Worm (Caenorhabditis elegans): ENCODE measurements around the gene hlh-11.

DNA sequence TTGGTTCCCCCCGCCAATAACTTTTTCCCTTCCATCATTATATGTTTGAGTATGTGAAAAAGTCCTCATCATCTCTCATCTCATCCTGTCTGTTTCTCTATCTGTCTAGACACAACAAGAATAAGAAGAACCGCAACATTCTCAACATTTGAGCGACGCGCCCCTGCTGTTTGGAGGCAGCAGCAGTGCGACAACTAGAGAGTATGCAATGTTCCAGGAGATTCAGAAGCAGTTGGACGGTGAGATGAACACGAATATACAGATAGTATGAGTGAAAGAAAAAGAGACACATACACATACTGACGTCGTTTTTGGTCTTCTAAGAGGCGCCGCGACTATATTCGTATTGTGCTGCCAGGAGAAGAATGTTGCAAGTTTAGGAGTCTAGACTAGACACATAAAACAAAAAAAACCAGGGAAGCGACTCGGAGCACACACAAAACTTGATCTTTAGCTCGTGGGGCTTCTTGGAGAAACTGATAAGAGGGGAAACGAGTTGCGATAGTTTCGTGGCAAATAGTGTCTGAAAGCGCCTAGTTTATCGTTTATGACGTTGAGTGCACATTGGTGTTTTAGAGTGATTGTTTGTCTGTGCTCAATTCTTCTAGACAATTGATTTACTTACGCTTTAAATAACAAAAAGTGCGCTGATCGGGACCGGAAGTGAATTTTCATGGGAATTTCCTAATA, 46.1 kb downstream of the hlh-11 start:
- TF ChIP-seq nfya-1 (tag; optimal IDR thresholded peaks at IDR 0.05): peak; percentile 19
- TF ChIP-seq hlh-15 (tag; optimal IDR thresholded peaks at IDR 0.05): no peak
- TF ChIP-seq ref-2 (tag; optimal IDR thresholded peaks at IDR 0.05): no peak
- no peak for TF ChIP-seq ttx-3 (tag; optimal IDR thresholded peaks at IDR 0.05)
- no peak for TF ChIP-seq ceh-24 (tag; optimal IDR thresholded peaks at IDR 0.05)
- no peak for TF ChIP-seq ceh-6 (GFP tag; optimal IDR thresholded peaks at IDR 0.05)
- no peak for TF ChIP-seq ceh-2 (tag; optimal IDR thresholded peaks at IDR 0.05)
- no peak for TF ChIP-seq lin-11 (tag; optimal IDR thresholded peaks at IDR 0.05)
